Fruit fly (Drosophila melanogaster) whole organism, embryonic: Measurements from ENCODE around the gene CG14135.
A peak's percentile ranks its signal among the peaks of the same experiment; 100 is the strongest.

Source experiments
- ATbp ChIP-seq: fragments of 200-800 bp; sonication (Bioruptor generic); optimal IDR thresholded peaks from 2 replicates; lab custom pipeline; 2017; ENCODE audit warnings: missing biosample characterization, mild to moderate bottlenecking, missing genetic modification characterization, missing genetic modification reagents
- Blimp-1 ChIP-seq: fragments of 200-800 bp; sonication (Bioruptor generic); optimal IDR thresholded peaks from 3 replicates; lab custom pipeline; 2018; ENCODE audit warnings: missing biosample characterization, missing genetic modification characterization, mild to moderate bottlenecking, moderate library complexity, missing genetic modification reagents
- CG10654 ChIP-seq: fragments of 200-800 bp; sonication (Bioruptor generic); optimal IDR thresholded peaks from 2 replicates; lab custom pipeline; 2016; ENCODE audit warnings: missing biosample characterization, missing genetic modification characterization
- CG11093 ChIP-seq: fragments of 200-800 bp; sonication (Bioruptor generic); IDR thresholded peaks from 3 replicates; pipeline ENCODE4 v1.3.6; 2022; ENCODE audit warnings: missing biosample characterization, missing genetic modification characterization
- CG12104 ChIP-seq: fragments of 200-800 bp; sonication (Bioruptor generic); optimal IDR thresholded peaks from 3 replicates; lab custom pipeline; 2016; ENCODE audit warnings: missing biosample characterization, missing genetic modification characterization
- CG1233 ChIP-seq: fragments of 200-800 bp; sonication (Bioruptor generic); optimal IDR thresholded peaks from 4 replicates; lab custom pipeline; 2018; ENCODE audit warnings: missing biosample characterization, mild to moderate bottlenecking, missing genetic modification characterization
- CG12659 ChIP-seq: fragments of 200-800 bp; sonication (Bioruptor generic); optimal IDR thresholded peaks from 3 replicates; lab custom pipeline; 2017; ENCODE audit warnings: mild to moderate bottlenecking, missing biosample characterization, missing genetic modification reagents, missing genetic modification characterization
- CG13123 ChIP-seq: fragments of 200-800 bp; sonication (Bioruptor generic); optimal IDR thresholded peaks from 2 replicates; lab custom pipeline; 2016; ENCODE audit warnings: missing biosample characterization, missing genetic modification characterization
- CG13624 ChIP-seq: fragments of 200-800 bp; sonication (Bioruptor generic); optimal IDR thresholded peaks from 2 replicates; lab custom pipeline; 2016; ENCODE audit warnings: missing biosample characterization, missing genetic modification characterization
- CG1529 ChIP-seq: fragments of 200-800 bp; sonication (Bioruptor generic); optimal IDR thresholded peaks from 3 replicates; lab custom pipeline; 2018; ENCODE audit warnings: missing biosample characterization, missing genetic modification characterization
- CG17568 ChIP-seq: fragments of 200-800 bp; sonication (Bioruptor generic); optimal IDR thresholded peaks from 2 replicates; lab custom pipeline; 2018; ENCODE audit warnings: missing biosample characterization, mild to moderate bottlenecking, missing genetic modification characterization, moderate library complexity
- CG17612 ChIP-seq: fragments of 200-800 bp; sonication (Bioruptor generic); IDR thresholded peaks from 2 replicates; pipeline ENCODE4 v1.3.6; 2022; ENCODE audit warnings: missing biosample characterization, missing genetic modification characterization
- CG17829 ChIP-seq: fragments of 200-800 bp; optimal IDR thresholded peaks from 2 replicates; lab custom pipeline; 2019; ENCODE audit warnings: missing biosample characterization, mild to moderate bottlenecking, missing genetic modification characterization, moderate library complexity
- CG31224 ChIP-seq: fragments of 200-800 bp; sonication (Bioruptor generic); IDR thresholded peaks from 2 replicates; pipeline ENCODE4 v1.3.6; 2022; ENCODE audit warnings: missing biosample characterization, missing genetic modification characterization
- CG34376 ChIP-seq: fragments of 200-800 bp; sonication (Bioruptor generic); optimal IDR thresholded peaks from 2 replicates; lab custom pipeline; 2018; ENCODE audit warnings: missing biosample characterization, mild to moderate bottlenecking, missing genetic modification characterization
- CG43689 ChIP-seq: fragments of 200-800 bp; sonication (Bioruptor generic); IDR thresholded peaks from 2 replicates; pipeline ENCODE4 v1.3.6; 2022; ENCODE audit warnings: missing biosample characterization, missing genetic modification characterization
- CG6813 ChIP-seq: fragments of 200-800 bp; sonication (Bioruptor generic); optimal IDR thresholded peaks from 2 replicates; lab custom pipeline; 2017; ENCODE audit warnings: missing biosample characterization, missing genetic modification characterization, mild to moderate bottlenecking, moderate library complexity, missing genetic modification reagents
- CG8359 ChIP-seq: fragments of 200-800 bp; sonication (Bioruptor generic); optimal IDR thresholded peaks from 2 replicates; lab custom pipeline; 2017; ENCODE audit warnings: missing biosample characterization, mild to moderate bottlenecking, missing genetic modification characterization, borderline replicate concordance
- CG8944 ChIP-seq: fragments of 200-800 bp; sonication (Bioruptor generic); optimal IDR thresholded peaks from 3 replicates; lab custom pipeline; 2016; ENCODE audit warnings: missing biosample characterization, missing genetic modification characterization
- CG9437 ChIP-seq: fragments of 200-800 bp; sonication (Bioruptor generic); optimal IDR thresholded peaks from 2 replicates; lab custom pipeline; 2018; ENCODE audit warnings: missing biosample characterization, mild to moderate bottlenecking, missing genetic modification characterization
- Ets65A ChIP-seq: fragments of 200-800 bp; sonication (Bioruptor generic); peaks from one replicate; lab custom pipeline; 2016; ENCODE audit warnings: missing biosample characterization, missing genetic modification characterization
- HLHmδ ChIP-seq: fragments of 200-800 bp; sonication (Bioruptor generic); optimal IDR thresholded peaks from 2 replicates; lab custom pipeline; 2018; ENCODE audit warnings: missing biosample characterization, mild to moderate bottlenecking, missing genetic modification characterization, moderate library complexity
- Hr78 ChIP-seq, 2 experiments: fragments of 200-800 bp in 1 of 2; fragments of >200 bp in 1 of 2; sonication (Bioruptor generic) in 1 of 2; optimal IDR thresholded peaks; 2 replicates each; lab custom pipeline; 2017 to 2019; ENCODE audit warnings: missing biosample characterization in 2 of 2, missing genetic modification characterization in 2 of 2, mild to moderate bottlenecking in 1 of 2, moderate library complexity in 1 of 2
- PHDP ChIP-seq: fragments of 200-800 bp; sonication (Bioruptor generic); optimal IDR thresholded peaks from 3 replicates; lab custom pipeline; 2018; ENCODE audit warnings: missing biosample characterization, mild to moderate bottlenecking, missing genetic modification characterization, moderate library complexity
- Pdp1 ChIP-seq, 2 experiments: fragments of 200-800 bp; sonication (Bioruptor generic); optimal IDR thresholded peaks; 3 replicates each; lab custom pipeline; 2016; ENCODE audit warnings: missing biosample characterization in 2 of 2, missing genetic modification characterization in 2 of 2, mild to moderate bottlenecking in 1 of 2, moderate library complexity in 1 of 2
- Poxn ChIP-seq: fragments of 200-800 bp; sonication (Bioruptor generic); IDR thresholded peaks from 2 replicates; pipeline ENCODE4 v1.3.6; 2022; ENCODE audit warnings: missing biosample characterization, missing genetic modification characterization
- amos ChIP-seq: fragments of 200-800 bp; sonication (Bioruptor generic); IDR thresholded peaks from 2 replicates; pipeline ENCODE4 v1.3.6; 2022; ENCODE audit warnings: missing biosample characterization, missing genetic modification characterization; ENCODE audit not compliant: partially characterized antibody
- bowl ChIP-seq: fragments of 200-800 bp; sonication (Bioruptor generic); IDR thresholded peaks from 2 replicates; pipeline ENCODE4 v1.3.6; 2022; ENCODE audit warnings: missing biosample characterization, missing genetic modification characterization
- chinmo ChIP-seq: fragments of 200-800 bp; sonication (Bioruptor generic); IDR thresholded peaks from 4 replicates; pipeline ENCODE4 v1.3.6; 2022; ENCODE audit warnings: missing biosample characterization, missing genetic modification characterization; ENCODE audit not compliant: partially characterized antibody
- ci ChIP-seq: fragments of 200-800 bp; sonication (Bioruptor generic); IDR thresholded peaks from 3 replicates; pipeline ENCODE4 v1.3.6; 2022; ENCODE audit warnings: missing biosample characterization, missing genetic modification characterization
- crol ChIP-seq: fragments of 200-800 bp; sonication (Bioruptor generic); IDR thresholded peaks from 2 replicates; pipeline ENCODE4 v1.3.6; 2022; ENCODE audit warnings: missing biosample characterization, missing genetic modification characterization
- crp ChIP-seq, 2 experiments: fragments of 200-800 bp; sonication (Bioruptor generic); optimal IDR thresholded peaks; 2 replicates in 1 of 2; 3 replicates in 1 of 2; lab custom pipeline; 2017; ENCODE audit warnings: missing biosample characterization in 2 of 2, missing genetic modification characterization in 2 of 2, mild to moderate bottlenecking in 1 of 2, moderate library complexity in 1 of 2
- cwo ChIP-seq: fragments of 200-800 bp; sonication (Bioruptor generic); optimal IDR thresholded peaks from 3 replicates; lab custom pipeline; 2017; ENCODE audit warnings: missing biosample characterization, missing genetic modification characterization, mild to moderate bottlenecking, moderate library complexity, missing genetic modification reagents
- dimm ChIP-seq: fragments of 200-800 bp; sonication (Bioruptor generic); IDR thresholded peaks from 2 replicates; pipeline ENCODE4 v1.3.6; 2022; ENCODE audit warnings: missing biosample characterization, missing genetic modification characterization
- dysf ChIP-seq: fragments of 200-800 bp; sonication (Bioruptor generic); IDR thresholded peaks from 3 replicates; pipeline ENCODE4 v1.3.6; 2022; ENCODE audit warnings: missing biosample characterization, missing genetic modification characterization
- h ChIP-seq: fragments of >200 bp; optimal IDR thresholded peaks from 2 replicates; lab custom pipeline; 2017
- ham ChIP-seq: fragments of 200-800 bp; sonication (Bioruptor generic); IDR thresholded peaks from 2 replicates; pipeline ENCODE4 v1.3.6; 2022; ENCODE audit warnings: missing biosample characterization, missing genetic modification characterization
- mld ChIP-seq: fragments of 200-800 bp; sonication (Bioruptor generic); IDR thresholded peaks from 3 replicates; pipeline ENCODE4 v1.3.6; 2022; ENCODE audit warnings: missing biosample characterization, missing genetic modification characterization; ENCODE audit not compliant: partially characterized antibody
- nerfin-2 ChIP-seq: fragments of 200-800 bp; sonication (Bioruptor generic); IDR thresholded peaks from 2 replicates; pipeline ENCODE4 v1.3.6; 2022; ENCODE audit warnings: missing biosample characterization, missing genetic modification characterization; ENCODE audit not compliant: partially characterized antibody
- pan ChIP-seq, 4 experiments: fragments of >200 bp in 3 of 4; fragments of 200-800 bp in 1 of 4; sonication (Bioruptor generic) in 1 of 4; optimal IDR thresholded peaks in 3 of 4; IDR thresholded peaks in 1 of 4; 2 replicates each; pipeline versions ENCODE4 v1.3.6 to Lab custom; 2017 to 2022; ENCODE audit warnings: missing biosample characterization in 2 of 4, missing genetic modification characterization in 2 of 4, mixed read lengths in 1 of 4
- phol ChIP-seq: fragments of 200-800 bp; sonication (Bioruptor generic); optimal IDR thresholded peaks from 3 replicates; lab custom pipeline; 2018; ENCODE audit warnings: missing biosample characterization, mild to moderate bottlenecking, missing genetic modification characterization, moderate library complexity
- pros ChIP-seq: fragments of 200-800 bp; sonication (Bioruptor generic); optimal IDR thresholded peaks from 3 replicates; lab custom pipeline; 2019; ENCODE audit warnings: missing biosample characterization, mild to moderate bottlenecking, missing genetic modification characterization, moderate library complexity
- tna ChIP-seq: fragments of 200-800 bp; sonication (Bioruptor generic); IDR thresholded peaks from 2 replicates; pipeline ENCODE4 v1.3.6; 2022; ENCODE audit warnings: missing biosample characterization, missing genetic modification characterization; ENCODE audit not compliant: partially characterized antibody
- ttk ChIP-seq: fragments of 200-800 bp; sonication (Bioruptor generic); IDR thresholded peaks from 2 replicates; pipeline ENCODE4 v2.1.2; 2022; ENCODE audit warnings: missing biosample characterization, missing genetic modification characterization
- wek ChIP-seq: fragments of 200-800 bp; sonication (Bioruptor generic); optimal IDR thresholded peaks from 3 replicates; lab custom pipeline; 2018; ENCODE audit warnings: missing biosample characterization, mild to moderate bottlenecking, missing genetic modification characterization, moderate library complexity
- wor ChIP-seq: fragments of 200-800 bp; sonication (Bioruptor generic); IDR thresholded peaks from 2 replicates; pipeline ENCODE4 v1.3.6; 2022; ENCODE audit warnings: missing biosample characterization, missing genetic modification characterization

The CG14135 gene

DNA sequence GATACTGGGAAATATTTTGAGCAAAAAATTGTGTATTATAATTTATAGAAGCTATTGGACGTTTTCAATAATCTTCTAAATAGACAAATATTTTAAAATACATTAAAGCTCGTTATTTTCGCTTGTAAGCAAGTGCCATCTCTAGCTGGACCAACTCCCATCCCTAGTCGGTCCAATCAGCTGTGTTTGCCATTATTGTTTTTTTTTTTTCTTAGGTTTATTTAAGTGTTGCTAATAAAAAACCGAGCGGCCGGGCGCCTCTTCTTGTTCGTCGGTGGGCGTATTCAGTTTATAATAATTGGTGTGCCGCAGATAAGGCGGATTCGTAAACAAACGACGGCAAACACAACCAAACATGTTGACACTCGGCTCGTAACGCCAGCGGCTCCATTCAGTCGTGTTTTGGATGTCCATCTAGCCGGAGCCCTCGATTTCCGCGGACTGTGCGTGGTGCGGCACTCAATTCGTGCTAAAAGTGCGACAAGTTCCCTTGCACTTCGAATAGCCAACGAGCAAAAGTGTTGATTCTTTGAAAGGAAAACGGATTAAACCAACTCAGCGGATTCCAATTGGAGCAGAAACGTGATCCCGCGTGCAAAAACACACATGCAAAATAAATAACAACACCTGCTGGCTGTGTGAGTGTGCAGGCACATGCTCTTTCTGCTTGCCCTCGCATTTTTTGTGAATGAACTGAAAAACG lies 7.4 kb upstream of the CG14135 start, which contains the start of gene Sugb (continued):
- TF ChIP-seq CG9437 (GFP tag; lab: Kevin White, UChicago) (peak; percentile 35), tna (no peak), mld (GFP tag; lab: Robert Waterston, UW) (no peak), dysf (GFP tag; lab: Robert Waterston, UW) (peak; percentile 66; the same call in 1 of the 3 replicates), CG8359 (GFP tag; lab: Kevin White, UChicago) (no peak), CG6813 (peak; percentile 42), PHDP (tag; lab: Kevin White, UChicago) (peak; percentile 80), amos (GFP tag; lab: Robert Waterston, UW) (peak; percentile 65; the same call in 1 of the 2 replicates), pros (GFP tag; lab: Kevin White, UChicago) (peak; percentile 16), CG13624 (GFP tag; lab: Kevin White, UChicago) (peak; percentile 83), CG1529 (no peak), dimm (GFP tag; lab: Robert Waterston, UW) (no peak), phol (peak; percentile 27), CG31224 (GFP tag; lab: Robert Waterston, UW) (no peak), CG12104 (GFP tag; lab: Kevin White, UChicago) (no peak)

DNA sequence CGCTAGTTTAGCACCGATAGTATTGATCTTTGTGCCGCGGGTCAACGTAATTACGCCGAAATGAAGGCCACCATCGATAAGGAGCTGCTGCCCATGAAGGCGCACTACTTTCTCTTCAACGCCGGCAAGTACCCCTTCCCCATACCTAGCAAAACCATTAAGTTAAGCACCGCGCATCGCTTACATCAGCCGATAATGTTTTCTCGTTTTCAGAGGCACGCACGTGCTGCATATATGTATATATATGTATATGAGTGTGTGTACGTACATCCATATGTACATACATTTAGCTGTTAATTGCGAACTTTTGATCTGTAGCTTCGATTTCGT lies 6.9 kb upstream of the CG14135 start:
- TF ChIP-seq chinmo (GFP tag; lab: Robert Waterston, UW) (0 out of 4 replicates have a peak, but pooled peaks have one; percentile 20), Poxn (no peak), pan (optimal IDR thresholded peaks at IDR 0.05; lab: Kevin White, UChicago) (no peak), pan (GFP tag; optimal IDR thresholded peaks at IDR 0.05 in 1 of 2, IDR thresholded peaks at IDR 0.05 in 1 of 2) (no peak), nerfin-2 (GFP tag; lab: Robert Waterston, UW) (no peak), CG13123 (GFP tag; lab: Kevin White, UChicago) (no peak), CG17829 (tag; lab: Kevin White, UChicago) (no peak), pros (GFP tag; lab: Kevin White, UChicago) (no peak), CG1233 (GFP tag; lab: Kevin White, UChicago) (no peak), h (lab: Kevin White, UChicago) (no peak), CG12659 (no peak), Pdp1 (GFP tag; optimal IDR thresholded peaks at IDR 0.05; lab: Kevin White, UChicago) (peak in 1 of 2 experiments; percentile 80), CG34376 (GFP tag; lab: Kevin White, UChicago) (no peak), cwo (GFP tag; lab: Kevin White, UChicago) (peak; percentile 71), ttk (GFP tag; lab: Robert Waterston, UW) (no peak), Hr78 (GFP tag; optimal IDR thresholded peaks at IDR 0.05; lab: Kevin White, UChicago) (peak in 1 of 2 experiments; percentile 43), wek (GFP tag; lab: Kevin White, UChicago) (no peak), wor (GFP tag; lab: Robert Waterston, UW) (no peak), CG11093 (GFP tag; lab: Robert Waterston, UW) (no peak), CG17612 (GFP tag; lab: Robert Waterston, UW) (no peak), CG6813 (no peak)

DNA sequence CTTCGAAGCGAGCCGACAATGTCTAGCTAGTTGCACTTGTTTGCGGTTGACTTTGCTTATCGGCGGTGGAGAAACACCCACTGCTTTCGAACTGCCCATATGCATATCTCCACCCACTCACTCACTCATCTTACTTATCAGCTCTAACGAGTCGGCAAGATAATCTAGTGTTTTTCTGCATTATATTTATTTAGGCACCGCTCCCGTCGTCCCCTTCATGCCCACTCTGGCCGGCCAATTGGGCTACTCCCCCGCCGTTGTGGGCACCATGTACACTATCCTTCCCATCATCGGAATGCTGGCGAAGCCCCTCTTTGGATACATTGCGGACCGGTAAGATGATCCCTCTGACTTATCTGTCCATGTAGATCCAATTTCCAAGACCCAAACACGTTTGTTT lies 5.5 kb upstream of the CG14135 start:
- TF ChIP-seq crol (GFP tag; lab: Robert Waterston, UW) (peak; percentile 48; the same call in 1 of the 2 replicates), CG10654 (GFP tag; lab: Kevin White, UChicago) (no peak), CG43689 (GFP tag; lab: Robert Waterston, UW) (no peak), Blimp-1 (no peak), ham (GFP tag; lab: Robert Waterston, UW) (no peak), ttk (GFP tag; lab: Robert Waterston, UW) (no peak), HLHmδ (GFP tag; lab: Kevin White, UChicago) (no peak), ATbp (GFP tag; lab: Kevin White, UChicago) (peak; percentile 1), CG17568 (GFP tag; lab: Kevin White, UChicago) (no peak), CG8944 (no peak), Ets65A (GFP tag; lab: Kevin White, UChicago) (peak; percentile 82), bowl (GFP tag; lab: Robert Waterston, UW) (no peak), CG11093 (GFP tag; lab: Robert Waterston, UW) (no peak), crp (GFP tag; optimal IDR thresholded peaks at IDR 0.05; lab: Kevin White, UChicago) (no peak), ci (GFP tag; lab: Robert Waterston, UW) (0 out of 3 replicates have a peak, but pooled peaks have one; percentile 40)
